Fruit fly (Drosophila melanogaster): Measurements from ENCODE around the gene CG11885.

- TF ChIP-seq CG9705 (GFP tag; optimal IDR thresholded peaks at IDR 0.05) (no peak), HLH106 (tag; optimal IDR thresholded peaks at IDR 0.05) (peak; percentile 39), Hnf4 (GFP tag; optimal IDR thresholded peaks at IDR 0.05) (peak; percentile 51), Dfd (GFP tag; optimal IDR thresholded peaks at IDR 0.05) (no peak), N (GFP tag; optimal IDR thresholded peaks at IDR 0.05) (no peak), fru (GFP tag; optimal IDR thresholded peaks at IDR 0.05) (peak; percentile 51), br (GFP tag; optimal IDR thresholded peaks at IDR 0.05) (peak; percentile 93), OdsH (GFP tag; optimal IDR thresholded peaks at IDR 0.05) (peak; percentile 42), lola (GFP tag; optimal IDR thresholded peaks at IDR 0.05) (no peak), psq (GFP tag; optimal IDR thresholded peaks at IDR 0.05) (peak; percentile 70), pan (optimal IDR thresholded peaks at IDR 0.05) (no peak), Jra (GFP tag; optimal IDR thresholded peaks at IDR 0.05) (no peak)
Measured at dm6 chr2L:468745-469358, 47.6 kb upstream of the CG11885 start.

Data from whole organism, wandering third instar larva.